Worm (Caenorhabditis elegans): ENCODE data around the gene F14H3.4.

Gene F14H3.4

ce11 chrV:16094284-16094683, 39.4 kb upstream of the F14H3.4 start, which contains the start of gene F22B8.7:
Gene F22B8.7 (plus strand): TSS chrV:16094584.
- TF ChIP-seq pros-1 (tag; optimal IDR thresholded peaks at IDR 0.05) (no peak), ttx-3 (tag; optimal IDR thresholded peaks at IDR 0.05) (no peak), ceh-18 (tag; optimal IDR thresholded peaks at IDR 0.05) (no peak), unc-55 (GFP tag; optimal IDR thresholded peaks at IDR 0.05) (no peak), ceh-30 (tag; optimal IDR thresholded peaks at IDR 0.05) (no peak), sdc-2 (tag; optimal IDR thresholded peaks at IDR 0.05) (no peak), K09A11.1 (tag; optimal IDR thresholded peaks at IDR 0.05; ENCODE audit: insufficient read depth) (no peak), pax-1 (tag; optimal IDR thresholded peaks at IDR 0.05) (no peak), T23F11.4 (GFP tag; optimal IDR thresholded peaks at IDR 0.05) (no peak), gmeb-2 (tag; optimal IDR thresholded peaks at IDR 0.05) (no peak), elt-4 (tag; optimal IDR thresholded peaks at IDR 0.05) (no peak)

DNA sequence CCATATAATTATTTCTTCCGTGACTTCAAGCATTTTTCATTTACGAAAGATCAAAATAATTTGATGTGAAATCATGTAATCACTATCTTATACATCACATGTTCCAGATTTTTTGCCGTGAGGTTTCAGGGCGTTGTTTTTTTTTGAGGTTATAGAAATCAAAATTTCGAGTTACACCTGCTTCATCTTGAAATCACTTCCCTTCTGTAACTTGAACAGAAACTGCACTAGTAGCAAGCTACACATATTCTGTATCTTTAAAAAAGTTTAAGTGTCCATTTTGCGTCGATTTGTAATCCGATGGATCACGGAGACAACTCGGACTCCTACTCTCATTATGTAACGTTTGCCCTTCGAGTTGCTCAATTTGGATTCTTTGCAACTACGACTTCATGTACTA, 35.8 kb upstream of the F14H3.4 start, which contains the start of gene F22B8.3:
TSS of gene F22B8.3 (plus strand) at position 301 of the 400 bp plus-strand sequence.
- TF ChIP-seq fkh-10 (GFP tag; optimal IDR thresholded peaks at IDR 0.05) (no peak), lin-11 (tag; optimal IDR thresholded peaks at IDR 0.05) (no peak), ceh-18 (tag; optimal IDR thresholded peaks at IDR 0.05) (no peak), ceh-14 (tag; optimal IDR thresholded peaks at IDR 0.05) (no peak), pha-4 (tag; optimal IDR thresholded peaks at IDR 0.05) (no peak), hlh-30 (tag; optimal IDR thresholded peaks at IDR 0.05; ENCODE audit: insufficient read depth) (no peak), ceh-22 (tag; optimal IDR thresholded peaks at IDR 0.05) (no peak), C38D4.7 (GFP tag; optimal IDR thresholded peaks at IDR 0.05) (no peak), K09A11.1 (tag; optimal IDR thresholded peaks at IDR 0.05; ENCODE audit: insufficient read depth) (no peak), syd-9 (tag; optimal IDR thresholded peaks at IDR 0.05) (no peak), pax-1 (tag; optimal IDR thresholded peaks at IDR 0.05) (no peak), ceh-48 (tag; optimal IDR thresholded peaks at IDR 0.05) (no peak), gmeb-2 (tag; optimal IDR thresholded peaks at IDR 0.05) (no peak), Y22D7AL.16 (tag; optimal IDR thresholded peaks at IDR 0.05) (no peak), ahr-1 (tag; optimal IDR thresholded peaks at IDR 0.05) (no peak)

DNA sequence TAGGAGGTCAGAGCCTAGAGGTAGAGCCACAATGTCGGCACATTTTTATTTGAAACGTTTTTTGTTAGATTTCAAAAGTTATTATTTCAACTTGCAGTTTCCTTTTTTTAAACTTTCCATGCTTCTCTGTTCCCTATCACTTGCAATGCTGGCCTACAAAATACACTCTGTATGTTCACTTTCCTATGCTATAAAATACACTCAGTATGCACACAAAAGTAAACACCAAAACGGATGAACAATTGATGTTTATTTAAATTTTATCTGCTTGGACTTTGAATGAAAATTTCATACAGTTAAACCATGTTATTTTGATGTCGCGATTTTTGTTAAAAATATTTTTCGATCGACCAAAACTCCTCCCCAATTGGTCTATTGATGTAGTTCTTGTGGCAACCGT, 25.8 kb upstream of the F14H3.4 start:
- TF ChIP-seq syd-9 (tag; optimal IDR thresholded peaks at IDR 0.05) (no peak), lim-6 (tag; optimal IDR thresholded peaks at IDR 0.05) (no peak), ceh-14 (tag; optimal IDR thresholded peaks at IDR 0.05) (no peak), ceh-30 (tag; optimal IDR thresholded peaks at IDR 0.05) (no peak), pha-4 (tag; optimal IDR thresholded peaks at IDR 0.05) (no peak), ceh-24 (tag; optimal IDR thresholded peaks at IDR 0.05) (no peak), nhr-11 (tag; optimal IDR thresholded peaks at IDR 0.05) (no peak), C38D4.7 (GFP tag; optimal IDR thresholded peaks at IDR 0.05) (no peak), unc-55 (GFP tag; optimal IDR thresholded peaks at IDR 0.05) (no peak), pat-9 (tag; optimal IDR thresholded peaks at IDR 0.05) (no peak), hlh-13 (GFP tag; optimal IDR thresholded peaks at IDR 0.05) (no peak), fax-1 (tag; optimal IDR thresholded peaks at IDR 0.05) (no peak)

- TF ChIP-seq ceh-45 (GFP tag; IDR thresholded peaks at IDR 0.05) = no peak
- TF ChIP-seq elt-2 (tag; optimal IDR thresholded peaks at IDR 0.05) = peak; percentile 41
These were observed 25.2 kb upstream of the F14H3.4 start for ce11 chrV:16080039-16080438.

- no peak for TF ChIP-seq ceh-34 (tag; optimal IDR thresholded peaks at IDR 0.05)
- no peak for TF ChIP-seq ceh-18 (tag; optimal IDR thresholded peaks at IDR 0.05)
- no peak for TF ChIP-seq F13H6.1 (tag; optimal IDR thresholded peaks at IDR 0.05)
- no peak for TF ChIP-seq unc-3 (GFP tag; conservative IDR thresholded peaks at IDR 0.05)
- TF ChIP-seq unc-3 (tag; optimal IDR thresholded peaks at IDR 0.05) = no peak
- TF ChIP-seq unc-42 (tag; optimal IDR thresholded peaks at IDR 0.05) = no peak
- TF ChIP-seq pqm-1 (tag; optimal IDR thresholded peaks at IDR 0.05) = no peak
- TF ChIP-seq nhr-11 (tag; optimal IDR thresholded peaks at IDR 0.05) = no peak
- no peak for TF ChIP-seq lim-6 (tag; optimal IDR thresholded peaks at IDR 0.05)
- TF ChIP-seq sox-4 (tag; optimal IDR thresholded peaks at IDR 0.05) = no peak
- TF ChIP-seq tbx-7 (tag; optimal IDR thresholded peaks at IDR 0.05) = no peak
- no peak for TF ChIP-seq hlh-6 (tag; optimal IDR thresholded peaks at IDR 0.05)
- TF ChIP-seq ceh-2 (tag; optimal IDR thresholded peaks at IDR 0.05) = no peak
These were observed 20.4 kb upstream of the F14H3.4 start, which contains the start of the genes F14H3.12 and srj-29 for ce11 chrV:16075250-16075709. Gene F14H3.12 (minus strand): TSS chrV:16075323. Gene srj-29 (plus strand): TSS chrV:16075659.

All from whole organism, late embryonic.